Fruit fly (Drosophila melanogaster): ENCODE results near the gene Idgf4.

DNA sequence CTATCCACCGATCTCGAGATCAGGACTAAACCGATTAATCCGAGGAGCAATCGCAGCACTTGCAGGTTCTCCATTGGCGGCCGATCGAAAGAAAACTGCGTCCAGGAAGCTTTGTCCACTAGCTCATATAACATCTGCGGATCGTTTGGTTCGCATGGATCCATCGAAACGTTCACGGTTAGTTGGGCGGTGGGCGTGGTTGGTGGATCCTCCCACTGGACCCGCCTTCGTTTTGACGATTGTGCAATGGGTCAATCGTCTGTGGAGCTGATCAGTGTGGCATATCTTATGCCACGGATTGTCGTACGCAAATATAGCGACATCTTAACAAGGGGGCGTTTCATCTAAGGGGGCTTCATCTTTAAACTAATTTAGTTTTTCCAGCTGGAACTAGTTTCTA lies 49.7 kb upstream of the Idgf4 start, which contains the start of gene CG15252:
- TF ChIP-seq Hr96 (GFP tag; optimal IDR thresholded peaks at IDR 0.05) (no peak), cnc (optimal IDR thresholded peaks at IDR 0.05) (no peak), Mnt (GFP tag; optimal IDR thresholded peaks at IDR 0.05) (no peak), ovo (GFP tag; optimal IDR thresholded peaks at IDR 0.05) (no peak), CG11617 (GFP tag; optimal IDR thresholded peaks at IDR 0.05) (no peak)
